Worm (Caenorhabditis elegans) whole organism, L4 larva: ENCODE measurements around the gene hrg-4.

Source experiments
- F26F4.8 ChIP-seq: fragments of 200-800 bp; sonication (Bioruptor generic); conservative IDR thresholded peaks from 2 replicates; pipeline ENCODE4 v1.3.6; 2022; ENCODE audit warnings: missing genetic modification characterization, missing compliant biosample characterization
- F37D6.2 ChIP-seq: sonication (generic microtip); optimal IDR thresholded peaks from 2 replicates; lab custom pipeline; 2016; ENCODE audit warnings: mild to moderate bottlenecking, missing genetic modification characterization, missing compliant biosample characterization
- F49E8.2 ChIP-seq: sonication (generic microtip); optimal IDR thresholded peaks from 2 replicates; lab custom pipeline; 2016; ENCODE audit warnings: missing compliant biosample characterization, mild to moderate bottlenecking, missing genetic modification characterization, borderline replicate concordance
- Y105C5A.15 ChIP-seq: fragments of 200-800 bp; sonication (Bioruptor generic); IDR thresholded peaks from 2 replicates; pipeline ENCODE4 v1.3.6; 2022; ENCODE audit warnings: missing genetic modification characterization, missing compliant biosample characterization
- Y5F2A.4 ChIP-seq: fragments of 200-800 bp; sonication (Bioruptor generic); optimal IDR thresholded peaks from 2 replicates; lab custom pipeline; 2018; ENCODE audit warnings: mild to moderate bottlenecking, missing genetic modification characterization, missing compliant biosample characterization
- aha-1 ChIP-seq: fragments of 150-350 bp; peaks from one replicate; lab custom pipeline; 2014; ENCODE audit warnings: missing biosample characterization, missing genetic modification characterization
- ceh-44 ChIP-seq: fragments of 200-800 bp; sonication (Bioruptor generic); IDR thresholded peaks from 2 replicates; pipeline ENCODE4 v1.3.6; 2022; ENCODE audit warnings: missing genetic modification reagents, missing genetic modification characterization, missing compliant biosample characterization
- ceh-82 ChIP-seq: sonication (generic microtip); optimal IDR thresholded peaks from 2 replicates; lab custom pipeline; 2017; ENCODE audit warnings: missing biosample characterization, missing genetic modification characterization
- cey-2 ChIP-seq: sonication (generic microtip); optimal IDR thresholded peaks from 3 replicates; lab custom pipeline; 2017; ENCODE audit warnings: missing genetic modification characterization, mild to moderate bottlenecking, missing compliant biosample characterization, antibody characterized with exemption, borderline replicate concordance; ENCODE audit not compliant: insufficient read depth
- daf-12 ChIP-seq: fragments of 150-350 bp; optimal IDR thresholded peaks from 2 replicates; lab custom pipeline; 2014; ENCODE audit warnings: missing biosample characterization, missing genetic modification reagents, missing genetic modification characterization
- daf-16 ChIP-seq, 3 experiments: sonication (generic microtip); optimal IDR thresholded peaks; 2 replicates each; lab custom pipeline; 2016 to 2017; ENCODE audit warnings: missing genetic modification characterization in 3 of 3, missing genetic modification reagents in 3 of 3, mild to moderate bottlenecking in 2 of 3, missing compliant biosample characterization in 2 of 3, missing biosample characterization in 1 of 3, moderate library complexity in 1 of 3
- dmd-6 ChIP-seq: fragments of 200-800 bp; sonication (Bioruptor generic); IDR thresholded peaks from 2 replicates; pipeline ENCODE4 v1.3.6; 2022; ENCODE audit warnings: missing genetic modification reagents, missing genetic modification characterization, missing compliant biosample characterization
- dpl-1 ChIP-seq: fragments of 150-350 bp; optimal IDR thresholded peaks from 2 replicates; lab custom pipeline; 2014; ENCODE audit warnings: missing biosample characterization, missing genetic modification reagents, missing genetic modification characterization
- dve-1 ChIP-seq: sonication (generic microtip); optimal IDR thresholded peaks from 2 replicates; lab custom pipeline; 2017; ENCODE audit warnings: antibody characterized with exemption, mild to moderate bottlenecking, missing genetic modification characterization, missing compliant biosample characterization; ENCODE audit not compliant: insufficient read depth
- egl-43 ChIP-seq: fragments of 200-800 bp; sonication (Bioruptor generic); IDR thresholded peaks from 2 replicates; pipeline ENCODE4 v1.3.6; 2022; ENCODE audit warnings: missing genetic modification reagents, missing genetic modification characterization, missing compliant biosample characterization
- fkh-10 ChIP-seq: fragments of 150-350 bp; optimal IDR thresholded peaks from 2 replicates; lab custom pipeline; 2014; ENCODE audit warnings: missing biosample characterization, missing genetic modification reagents, missing genetic modification characterization
- hlh-11 ChIP-seq: fragments of 200-800 bp; sonication (Bioruptor generic); optimal IDR thresholded peaks from 2 replicates; lab custom pipeline; 2018; ENCODE audit warnings: mild to moderate bottlenecking, missing genetic modification characterization, missing compliant biosample characterization
- hlh-30 ChIP-seq: sonication (generic microtip); optimal IDR thresholded peaks from 2 replicates; lab custom pipeline; 2017; ENCODE audit warnings: antibody characterized with exemption, mild to moderate bottlenecking, missing genetic modification characterization, missing compliant biosample characterization; ENCODE audit not compliant: insufficient read depth
- hmg-1.1 ChIP-seq: fragments of 200-800 bp; sonication (Bioruptor generic); IDR thresholded peaks from 2 replicates; pipeline ENCODE4 v1.3.6; 2022; ENCODE audit warnings: missing genetic modification reagents, missing genetic modification characterization, missing compliant biosample characterization
- jun-1 ChIP-seq: fragments of 150-350 bp; optimal IDR thresholded peaks from 2 replicates; lab custom pipeline; 2014; ENCODE audit warnings: missing biosample characterization, missing genetic modification reagents, missing genetic modification characterization
- lin-38 ChIP-seq: fragments of 200-800 bp; sonication (Bioruptor generic); IDR thresholded peaks from 2 replicates; pipeline ENCODE4 v1.3.6; 2022; ENCODE audit warnings: missing genetic modification reagents, missing genetic modification characterization, missing compliant biosample characterization
- lsy-2 ChIP-seq, 2 experiments: fragments of 150-350 bp in 1 of 2; sonication (generic microtip) in 1 of 2; optimal IDR thresholded peaks; 2 replicates each; lab custom pipeline; 2014 to 2017; ENCODE audit warnings: missing biosample characterization in 2 of 2, missing genetic modification characterization in 2 of 2
- madf-9 ChIP-seq: fragments of 200-800 bp; sonication (Bioruptor generic); conservative IDR thresholded peaks from 2 replicates; pipeline ENCODE4 v1.3.6; 2022; ENCODE audit warnings: missing genetic modification reagents, missing genetic modification characterization, missing compliant biosample characterization
- mdl-1 ChIP-seq, 2 experiments: fragments of 150-350 bp in 1 of 2; sonication (generic microtip) in 1 of 2; optimal IDR thresholded peaks; 2 replicates each; lab custom pipeline; 2014 to 2017; ENCODE audit warnings: missing biosample characterization in 2 of 2, missing genetic modification characterization in 2 of 2
- mep-1 ChIP-seq: fragments of 150-350 bp; sonication (generic microtip); optimal IDR thresholded peaks from 3 replicates; lab custom pipeline; 2014; ENCODE audit warnings: missing biosample characterization, missing genetic modification characterization
- mes-2 ChIP-seq: sonication (generic microtip); optimal IDR thresholded peaks from 2 replicates; lab custom pipeline; 2016; ENCODE audit warnings: missing genotype, mild to moderate bottlenecking, missing genetic modification characterization, missing compliant biosample characterization; ENCODE audit not compliant: poor library complexity, severe bottlenecking
- nhr-102 ChIP-seq: sonication (generic microtip); optimal IDR thresholded peaks from 2 replicates; lab custom pipeline; 2016; ENCODE audit warnings: mild to moderate bottlenecking, missing genetic modification characterization, moderate library complexity, missing compliant biosample characterization
- nhr-11 ChIP-seq: fragments of 150-350 bp; optimal IDR thresholded peaks from 2 replicates; lab custom pipeline; 2014; ENCODE audit warnings: missing biosample characterization, missing genetic modification characterization
- nhr-25 ChIP-seq: sonication (generic microtip); optimal IDR thresholded peaks from 2 replicates; lab custom pipeline; 2017; ENCODE audit warnings: missing genetic modification characterization, mild to moderate bottlenecking, missing compliant biosample characterization, antibody characterized with exemption, moderate library complexity, borderline replicate concordance; ENCODE audit not compliant: insufficient read depth
- nhr-28 ChIP-seq: fragments of 150-350 bp; optimal IDR thresholded peaks from 2 replicates; lab custom pipeline; 2014; ENCODE audit warnings: missing biosample characterization, missing genetic modification characterization
- nhr-6 ChIP-seq: fragments of 150-350 bp; optimal IDR thresholded peaks from 2 replicates; lab custom pipeline; 2014; ENCODE audit warnings: missing biosample characterization, missing genetic modification characterization
- nhr-77 ChIP-seq: fragments of 150-350 bp; optimal IDR thresholded peaks from 2 replicates; lab custom pipeline; 2014; ENCODE audit warnings: missing biosample characterization, missing genetic modification characterization
- pha-4 ChIP-seq, 2 experiments: fragments of 150-350 bp in 1 of 2; fragments of 200-800 bp in 1 of 2; sonication (Bioruptor generic) in 1 of 2; IDR thresholded peaks in 1 of 2; optimal IDR thresholded peaks in 1 of 2; 2 replicates each; pipeline versions ENCODE4 v1.3.6 to Lab custom; 2014 to 2022; ENCODE audit warnings: missing genetic modification characterization in 2 of 2, missing genetic modification reagents in 2 of 2, missing biosample characterization in 1 of 2, missing compliant biosample characterization in 1 of 2
- php-3 ChIP-seq: fragments of 200-800 bp; sonication (Bioruptor generic); IDR thresholded peaks from 2 replicates; pipeline ENCODE4 v1.3.6; 2022; ENCODE audit warnings: missing genetic modification reagents, missing genetic modification characterization, missing compliant biosample characterization
- pqm-1 ChIP-seq: sonication (generic microtip); optimal IDR thresholded peaks from 2 replicates; lab custom pipeline; 2017; ENCODE audit warnings: missing biosample characterization, missing genetic modification characterization
- rbr-2 ChIP-seq: sonication (generic microtip); optimal IDR thresholded peaks from 2 replicates; lab custom pipeline; 2016; ENCODE audit warnings: missing genotype, missing genetic modification characterization, missing compliant biosample characterization
- saeg-2 ChIP-seq: fragments of 200-800 bp; sonication (Bioruptor generic); IDR thresholded peaks from 2 replicates; pipeline ENCODE4 v1.3.6; 2022; ENCODE audit warnings: missing genetic modification reagents, missing genetic modification characterization, missing compliant biosample characterization
- spr-1 ChIP-seq: sonication (generic microtip); optimal IDR thresholded peaks from 2 replicates; lab custom pipeline; 2016; ENCODE audit warnings: mild to moderate bottlenecking, missing genetic modification characterization, missing compliant biosample characterization
- tag-97 ChIP-seq: fragments of 200-800 bp; sonication (Bioruptor generic); IDR thresholded peaks from 2 replicates; pipeline ENCODE4 v1.3.6; 2022; ENCODE audit warnings: missing genetic modification characterization, missing compliant biosample characterization
- unc-62 ChIP-seq, 3 experiments: fragments of 150-350 bp in 1 of 3; sonication (generic microtip); optimal IDR thresholded peaks in 2 of 3; peaks in 1 of 3; 1 replicate in 1 of 3; 2 replicates in 2 of 3; lab custom pipeline; 2014 to 2017; ENCODE audit warnings: missing biosample characterization in 3 of 3, missing genetic modification characterization in 3 of 3, missing genetic modification reagents in 3 of 3, missing genotype in 1 of 3
- zfp-2 ChIP-seq: sonication (generic microtip); optimal IDR thresholded peaks from 2 replicates; lab custom pipeline; 2016; ENCODE audit warnings: mild to moderate bottlenecking, missing genetic modification characterization, missing compliant biosample characterization

hrg-4 gene

DNA sequence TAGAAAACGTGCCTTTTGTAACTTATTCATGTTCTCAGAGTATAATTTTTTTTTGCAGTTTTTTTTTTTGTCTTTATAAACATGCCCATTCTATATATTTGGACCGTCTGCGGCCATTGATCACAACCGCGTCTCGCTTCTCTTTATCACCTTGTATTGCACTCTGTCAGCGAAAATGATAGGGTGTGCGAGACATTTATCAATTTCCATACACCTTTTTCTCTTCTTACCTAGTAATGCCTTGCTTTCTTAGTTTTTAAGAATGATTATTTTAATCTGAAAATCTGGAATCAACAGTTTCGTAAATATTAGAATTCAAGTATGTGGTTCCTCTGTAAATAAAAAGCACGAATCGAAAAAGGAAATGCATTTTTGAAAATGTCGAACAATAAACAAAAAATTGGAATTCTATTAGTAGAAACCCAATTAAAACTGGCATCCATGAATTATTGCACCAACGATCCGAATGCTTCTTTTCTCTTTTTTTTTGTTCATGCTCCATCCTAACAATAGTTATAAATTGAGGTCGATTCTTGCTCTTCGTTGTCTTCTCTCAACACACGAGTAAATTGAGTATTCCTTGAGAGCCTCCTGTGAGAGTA, 6.4 kb upstream of the hrg-4 start (continued):
- TF ChIP-seq nhr-77 (tag; lab: Kevin White, UChicago), result peak; percentile 52
- no peak for TF ChIP-seq saeg-2 (GFP tag; lab: Robert Waterston, UW)
- TF ChIP-seq dmd-6 (GFP tag; lab: Robert Waterston, UW), result peak; percentile 32; the same call in 1 of the 2 replicates
- TF ChIP-seq ceh-82, result no peak
- TF ChIP-seq ceh-44 (GFP tag; lab: Robert Waterston, UW), result no peak

DNA sequence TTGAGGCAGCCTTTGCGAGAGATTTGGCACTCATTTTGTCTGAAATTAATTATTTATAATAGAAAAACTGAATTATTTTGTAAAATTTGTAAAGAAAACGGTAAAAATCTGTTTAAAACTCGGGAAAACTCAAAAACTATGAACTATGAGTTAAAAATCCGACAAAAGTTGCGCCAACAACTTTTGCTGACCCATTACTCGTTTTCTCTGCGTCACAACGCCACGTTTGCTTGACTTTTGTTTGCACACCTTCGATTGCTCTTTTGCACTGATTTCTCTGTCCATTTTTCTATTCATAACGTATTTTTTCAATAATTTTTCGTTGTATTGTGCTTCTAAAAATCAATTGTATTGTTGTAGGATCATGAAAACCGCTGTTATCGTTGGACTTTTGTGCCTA, 5.4 kb upstream of the hrg-4 start, which contains the start of gene fkb-1:
TSS of gene fkb-1 (plus strand) at position 361 of the 400 bp plus-strand sequence.
- no peak for TF ChIP-seq F26F4.8 (GFP tag; lab: Robert Waterston, UW)
- peak; percentile 83 for TF ChIP-seq dve-1
- no peak for TF ChIP-seq egl-43 (GFP tag; lab: Robert Waterston, UW)
- TF ChIP-seq daf-12 (tag; lab: Kevin White, UChicago), result no peak
- TF ChIP-seq madf-9, result no peak
- TF ChIP-seq Y5F2A.4 (GFP tag; lab: Kevin White, UChicago), result no peak
- TF ChIP-seq pha-4 (GFP tag; IDR thresholded peaks at IDR 0.05; lab: Robert Waterston, UW), result no peak
- peak; percentile 87 for TF ChIP-seq pha-4 (tag; optimal IDR thresholded peaks at IDR 0.05; lab: Kevin White, UChicago)
- TF ChIP-seq php-3 (GFP tag; lab: Robert Waterston, UW), result no peak
- no peak for TF ChIP-seq F49E8.2 (tag; lab: Kevin White, UChicago)
- TF ChIP-seq fkh-10, result no peak
- TF ChIP-seq rbr-2 (tag; lab: Kevin White, UChicago), result peak; percentile 66
- no peak for TF ChIP-seq zfp-2 (tag; lab: Kevin White, UChicago)
- TF ChIP-seq jun-1 (tag; lab: Kevin White, UChicago), result no peak
- TF ChIP-seq hmg-1.1 (GFP tag; lab: Robert Waterston, UW), result peak; percentile 66; the same call in 1 of the 2 replicates
- TF ChIP-seq aha-1, result no peak
- peak; percentile 6 for TF ChIP-seq nhr-102 (tag; lab: Kevin White, UChicago)
- peak; percentile 20 for TF ChIP-seq spr-1 (tag; lab: Kevin White, UChicago)
- TF ChIP-seq pqm-1 (tag; lab: Kevin White, UChicago), result peak; percentile 20
- TF ChIP-seq lin-38 (GFP tag; lab: Robert Waterston, UW), result peak; percentile 62
- TF ChIP-seq dmd-6 (GFP tag; lab: Robert Waterston, UW), result peak; percentile 56; the same call in 1 of the 2 replicates
- peak; percentile 71 for TF ChIP-seq dpl-1
- peak; percentile 75 for TF ChIP-seq mep-1 (tag; lab: Kevin White, UChicago)
- TF ChIP-seq ceh-44 (GFP tag; lab: Robert Waterston, UW), result no peak
- TF ChIP-seq nhr-28 (tag; lab: Kevin White, UChicago), result peak; percentile 71
- TF ChIP-seq hlh-11 (tag; lab: Kevin White, UChicago), result peak; percentile 65
- peak in 1 of 2 experiments; percentile 46 for TF ChIP-seq mdl-1 (tag; optimal IDR thresholded peaks at IDR 0.05; lab: Kevin White, UChicago)
- TF ChIP-seq mes-2 (tag; lab: Kevin White, UChicago), result peak; percentile 58
- TF ChIP-seq hlh-30 (tag; lab: Kevin White, UChicago), result peak; percentile 38
- no peak for TF ChIP-seq nhr-25
- TF ChIP-seq daf-16 (GFP tag; optimal IDR thresholded peaks at IDR 0.05; lab: Kevin White, UChicago), result peak in 1 of 2 experiments; percentile 17
- peak; percentile 25 for TF ChIP-seq daf-16 (tag; optimal IDR thresholded peaks at IDR 0.05; lab: Kevin White, UChicago)
- TF ChIP-seq cey-2 (tag; lab: Kevin White, UChicago), result no peak
- TF ChIP-seq tag-97 (GFP tag; lab: Robert Waterston, UW), result no peak
- TF ChIP-seq Y105C5A.15 (GFP tag; lab: Robert Waterston, UW), result no peak
- TF ChIP-seq unc-62 (GFP tag; optimal IDR thresholded peaks at IDR 0.05 in 1 of 2; lab: Kevin White, UChicago), result peak in 1 of 2 experiments; percentile 96
- TF ChIP-seq unc-62 (tag; optimal IDR thresholded peaks at IDR 0.05; lab: Kevin White, UChicago), result no peak
- peak; percentile 6 for TF ChIP-seq F37D6.2 (tag; lab: Kevin White, UChicago)
- peak in 1 of 2 experiments; percentile 83 for TF ChIP-seq lsy-2 (tag; optimal IDR thresholded peaks at IDR 0.05; lab: Kevin White, UChicago)
- TF ChIP-seq nhr-6 (tag; lab: Kevin White, UChicago), result peak; percentile 38
- peak; percentile 60 for TF ChIP-seq nhr-11 (tag; lab: Kevin White, UChicago)
- TF ChIP-seq, all 104 proteins: peak for 22
